Worm (Caenorhabditis elegans) whole organism, late embryonic: ENCODE results near the gene cha-1.
A peak's percentile ranks its signal among the peaks of the same experiment; 100 is the strongest.

ENCODE experiments used
- C08G9.2 ChIP-seq: sonication (generic microtip); optimal IDR thresholded peaks from 2 replicates; lab custom pipeline; 2016; ENCODE audit warnings: mild to moderate bottlenecking, missing genetic modification characterization, moderate library complexity, missing compliant biosample characterization
- K02D7.2 ChIP-seq: sonication (generic microtip); optimal IDR thresholded peaks from 2 replicates; lab custom pipeline; 2017; ENCODE audit warnings: mild to moderate bottlenecking, missing genetic modification characterization, missing compliant biosample characterization
- K09A11.1 ChIP-seq: sonication (generic microtip); optimal IDR thresholded peaks from 2 replicates; lab custom pipeline; 2017; ENCODE audit warnings: antibody characterized with exemption, mild to moderate bottlenecking, missing genetic modification characterization, missing compliant biosample characterization; ENCODE audit not compliant: insufficient read depth
- T23F11.4 ChIP-seq: fragments of 200-800 bp; sonication (Bioruptor generic); optimal IDR thresholded peaks from 2 replicates; lab custom pipeline; 2018; ENCODE audit warnings: mild to moderate bottlenecking, missing genetic modification characterization, missing compliant biosample characterization
- ama-1 ChIP-seq: fragments of 150-350 bp; optimal IDR thresholded peaks from 2 replicates; lab custom pipeline; 2014
- ceh-18 ChIP-seq: sonication (generic microtip); optimal IDR thresholded peaks from 2 replicates; lab custom pipeline; 2016; ENCODE audit warnings: missing genetic modification characterization, missing compliant biosample characterization
- ceh-2 ChIP-seq: sonication (generic microtip); optimal IDR thresholded peaks from 2 replicates; lab custom pipeline; 2016; ENCODE audit warnings: missing genotype, missing genetic modification characterization, missing compliant biosample characterization
- ceh-24 ChIP-seq: sonication (generic microtip); optimal IDR thresholded peaks from 2 replicates; lab custom pipeline; 2016; ENCODE audit warnings: mild to moderate bottlenecking, missing genetic modification characterization, missing compliant biosample characterization
- ceh-45 ChIP-seq: fragments of 200-800 bp; sonication (Bioruptor generic); IDR thresholded peaks from 2 replicates; pipeline ENCODE4 v1.3.6; 2022; ENCODE audit warnings: missing genetic modification reagents, missing genetic modification characterization, missing compliant biosample characterization
- ceh-48 ChIP-seq: sonication (generic microtip); optimal IDR thresholded peaks from 2 replicates; lab custom pipeline; 2016; ENCODE audit warnings: missing genetic modification characterization, inconsistent platforms, missing compliant biosample characterization
- ceh-6 ChIP-seq: fragments of 200-800 bp; sonication (Bioruptor generic); optimal IDR thresholded peaks from 2 replicates; lab custom pipeline; 2018; ENCODE audit warnings: mild to moderate bottlenecking, missing genetic modification characterization, missing compliant biosample characterization
- dmd-4 ChIP-seq: sonication (generic microtip); optimal IDR thresholded peaks from 2 replicates; lab custom pipeline; 2016; ENCODE audit warnings: borderline replicate concordance, missing genetic modification characterization, missing compliant biosample characterization
- elt-2 ChIP-seq: sonication (generic microtip); optimal IDR thresholded peaks from 2 replicates; lab custom pipeline; 2016; ENCODE audit warnings: missing genetic modification reagents, missing genetic modification characterization, missing compliant biosample characterization
- elt-4 ChIP-seq: sonication (generic microtip); optimal IDR thresholded peaks from 2 replicates; lab custom pipeline; 2016; ENCODE audit warnings: missing genetic modification characterization, missing compliant biosample characterization
- fax-1 ChIP-seq: sonication (generic microtip); optimal IDR thresholded peaks from 2 replicates; lab custom pipeline; 2016; ENCODE audit warnings: missing genotype, missing genetic modification characterization, missing compliant biosample characterization
- fkh-10 ChIP-seq: fragments of 150-350 bp; optimal IDR thresholded peaks from 2 replicates; lab custom pipeline; 2014; ENCODE audit warnings: missing biosample characterization, missing genetic modification reagents, missing genetic modification characterization
- fkh-6 ChIP-seq: sonication (generic microtip); optimal IDR thresholded peaks from 2 replicates; lab custom pipeline; 2016; ENCODE audit warnings: missing genetic modification characterization, missing compliant biosample characterization
- gmeb-2 ChIP-seq: sonication (generic microtip); optimal IDR thresholded peaks from 2 replicates; lab custom pipeline; 2016; ENCODE audit warnings: missing genetic modification characterization, inconsistent platforms, missing compliant biosample characterization
- hlh-13 ChIP-seq: fragments of 200-800 bp; sonication (Bioruptor generic); optimal IDR thresholded peaks from 2 replicates; lab custom pipeline; 2018; ENCODE audit warnings: mild to moderate bottlenecking, missing genetic modification characterization, missing compliant biosample characterization
- hlh-15 ChIP-seq: sonication (generic microtip); optimal IDR thresholded peaks from 2 replicates; lab custom pipeline; 2016; ENCODE audit warnings: missing genetic modification characterization, missing compliant biosample characterization
- hlh-6 ChIP-seq: sonication (generic microtip); optimal IDR thresholded peaks from 2 replicates; lab custom pipeline; 2016; ENCODE audit warnings: missing genotype, missing genetic modification characterization, missing compliant biosample characterization
- lin-11 ChIP-seq: fragments of 200-800 bp; sonication (Bioruptor generic); optimal IDR thresholded peaks from 2 replicates; lab custom pipeline; 2018; ENCODE audit warnings: mild to moderate bottlenecking, missing genetic modification characterization, missing compliant biosample characterization
- mec-3 ChIP-seq: sonication (generic microtip); optimal IDR thresholded peaks from 2 replicates; lab custom pipeline; 2016; ENCODE audit warnings: borderline replicate concordance, missing genetic modification characterization, missing compliant biosample characterization
- nhr-232 ChIP-seq: sonication (generic microtip); optimal IDR thresholded peaks from 2 replicates; lab custom pipeline; 2016; ENCODE audit warnings: missing genetic modification characterization, missing compliant biosample characterization
- pag-3 ChIP-seq: sonication (generic microtip); optimal IDR thresholded peaks from 2 replicates; lab custom pipeline; 2016; ENCODE audit warnings: missing compliant biosample characterization, missing genetic modification characterization, borderline replicate concordance
- pqm-1 ChIP-seq: sonication (generic microtip); optimal IDR thresholded peaks from 2 replicates; lab custom pipeline; 2016; ENCODE audit warnings: missing genetic modification characterization, missing compliant biosample characterization
- pros-1 ChIP-seq: fragments of 150-350 bp; optimal IDR thresholded peaks from 2 replicates; lab custom pipeline; 2014; ENCODE audit warnings: missing biosample characterization, missing genetic modification reagents, missing genetic modification characterization
- sox-4 ChIP-seq: sonication (generic microtip); optimal IDR thresholded peaks from 2 replicates; lab custom pipeline; 2017; ENCODE audit warnings: mild to moderate bottlenecking, missing genetic modification characterization, inconsistent platforms, missing compliant biosample characterization
- tbx-2 ChIP-seq: sonication (generic microtip); optimal IDR thresholded peaks from 2 replicates; lab custom pipeline; 2016; ENCODE audit warnings: missing genetic modification characterization, missing compliant biosample characterization
- ttx-3 ChIP-seq: sonication (generic microtip); optimal IDR thresholded peaks from 2 replicates; lab custom pipeline; 2016; ENCODE audit warnings: missing genetic modification reagents, missing genetic modification characterization, missing compliant biosample characterization
- unc-55 ChIP-seq: sonication (generic microtip); optimal IDR thresholded peaks from 2 replicates; lab custom pipeline; 2017; ENCODE audit warnings: missing biosample characterization, missing genetic modification reagents, missing genetic modification characterization
- ztf-16 ChIP-seq: sonication (generic microtip); optimal IDR thresholded peaks from 2 replicates; lab custom pipeline; 2017; ENCODE audit warnings: missing genetic modification characterization, missing compliant biosample characterization

Gene cha-1

DNA sequence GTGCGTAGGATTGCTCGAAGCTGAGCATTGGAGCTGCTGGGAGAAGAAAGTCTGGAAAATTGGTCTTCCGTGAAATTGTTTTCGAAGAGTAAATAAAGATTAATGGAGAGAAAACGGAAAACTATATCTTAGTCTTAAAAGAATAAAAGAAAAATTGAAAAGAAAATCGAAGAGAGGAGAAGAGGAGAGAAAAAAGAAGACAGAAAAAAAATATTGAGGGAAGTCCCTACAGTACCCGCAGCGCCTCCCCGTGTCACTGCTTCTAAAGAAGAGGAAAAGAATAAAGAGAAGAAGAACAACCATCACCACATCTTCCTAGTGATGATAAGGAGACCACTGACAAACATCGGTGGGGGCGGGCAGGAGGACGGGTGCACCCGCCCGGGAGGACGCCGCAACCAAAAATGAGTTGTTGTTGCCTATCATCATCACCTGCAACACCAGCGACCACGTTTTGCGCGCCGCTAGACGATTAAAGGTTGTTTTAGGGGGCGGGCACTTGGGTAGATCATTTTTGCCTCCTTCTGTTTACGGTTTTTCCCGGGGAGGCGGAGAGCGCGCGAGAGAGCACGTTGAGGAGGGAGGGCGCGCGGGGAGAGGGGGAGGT lies 24.2 kb upstream of the cha-1 start, which contains the start of gene CC8.2:
CC8.2 (minus strand) TSS at position 51 of the 607 bp plus-strand sequence.
- TF ChIP-seq ceh-18 (tag; lab: Kevin White, UChicago) (peak; percentile 14), pqm-1 (peak; percentile 2), elt-2 (peak; percentile 51), gmeb-2 (tag; lab: Kevin White, UChicago) (no peak)

- TF ChIP-seq ama-1 (lab: Kevin White, UChicago) (no peak), ceh-18 (tag; lab: Kevin White, UChicago) (peak; percentile 3), unc-55 (peak; percentile 10)
Measured at ce11 chrIV:3647551-3647950, 23.1 kb upstream of the cha-1 start.

DNA sequence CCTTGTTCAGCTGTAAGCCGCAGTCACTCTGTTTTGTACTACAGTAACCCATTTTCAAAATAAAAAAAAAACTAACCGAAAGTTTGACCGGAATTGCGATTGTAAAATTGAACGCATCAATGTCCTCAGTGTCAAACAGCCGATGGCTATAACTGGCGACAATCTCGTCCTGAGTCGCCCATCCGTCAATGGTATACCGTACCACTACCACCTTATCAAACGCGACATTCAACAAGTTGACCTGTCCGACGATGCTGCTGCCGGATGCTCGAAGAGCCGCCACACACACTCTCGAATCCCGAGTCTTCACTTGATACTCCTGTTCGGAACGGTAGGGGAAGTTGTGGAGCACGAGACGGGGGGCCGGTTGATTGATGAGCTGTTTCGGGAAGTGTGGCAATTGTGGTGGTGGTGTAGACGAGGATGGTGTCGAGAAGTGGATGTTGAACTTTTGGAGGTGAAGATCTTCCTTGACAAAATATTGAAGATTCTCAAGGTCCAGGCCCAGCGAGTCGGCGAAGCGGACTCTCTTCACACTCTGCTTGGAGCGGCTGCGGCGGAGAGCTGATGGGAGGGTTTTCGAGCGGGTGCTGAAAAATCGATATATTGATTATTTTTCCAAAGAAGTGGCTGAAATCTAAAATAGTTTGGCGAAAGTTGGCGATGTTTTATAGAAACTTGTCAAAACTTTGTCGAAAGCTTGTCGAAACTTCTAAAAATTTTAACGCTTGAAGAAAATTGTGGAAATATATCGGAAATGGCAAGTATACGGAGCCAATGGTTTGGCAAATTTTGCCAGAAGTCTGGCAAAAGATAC lies 22.0 kb upstream of the cha-1 start:
- TF ChIP-seq ceh-2 (tag; lab: Kevin White, UChicago), result no peak
- TF ChIP-seq fkh-10 (GFP tag; lab: Kevin White, UChicago), result no peak
- no peak for TF ChIP-seq hlh-15
- TF ChIP-seq ceh-24, result no peak
- TF ChIP-seq ttx-3 (tag; lab: Kevin White, UChicago), result no peak
- peak; percentile 60 for TF ChIP-seq elt-4 (tag; lab: Kevin White, UChicago)
- TF ChIP-seq, all 69 proteins: peak for 1

ce11 chrIV:3645487-3645886 lies 21.0 kb upstream of the cha-1 start:
- no peak for TF ChIP-seq ceh-45
- TF ChIP-seq elt-4 (tag; lab: Kevin White, UChicago), result no peak
- TF ChIP-seq T23F11.4 (GFP tag; lab: Kevin White, UChicago), result no peak
- TF ChIP-seq elt-2, result no peak
- TF ChIP-seq hlh-6 (tag; lab: Kevin White, UChicago), result no peak
- no peak for TF ChIP-seq sox-4 (tag; lab: Kevin White, UChicago)
- TF ChIP-seq ztf-16 (tag; lab: Kevin White, UChicago), result no peak
- TF ChIP-seq dmd-4, result no peak
- TF ChIP-seq, all 69 proteins: peak for 0

ce11 chrIV:3644863-3645378 lies 20.4 kb upstream of the cha-1 start:
- TF ChIP-seq lin-11 (tag; lab: Kevin White, UChicago) (no peak), pros-1 (tag; lab: Kevin White, UChicago) (no peak), C08G9.2 (tag; lab: Kevin White, UChicago) (no peak), tbx-2 (tag; lab: Kevin White, UChicago) (no peak), K09A11.1 (tag; lab: Kevin White, UChicago) (no peak), T23F11.4 (GFP tag; lab: Kevin White, UChicago) (no peak), gmeb-2 (tag; lab: Kevin White, UChicago) (no peak), K02D7.2 (tag; lab: Kevin White, UChicago) (no peak), elt-4 (tag; lab: Kevin White, UChicago) (no peak), mec-3 (no peak), fkh-10 (GFP tag; lab: Kevin White, UChicago) (no peak), pqm-1 (no peak), fax-1 (tag; lab: Kevin White, UChicago) (no peak)

- TF ChIP-seq sox-4 (tag; lab: Kevin White, UChicago) (no peak), ceh-48 (tag; lab: Kevin White, UChicago) (no peak), nhr-232 (no peak), C08G9.2 (tag; lab: Kevin White, UChicago) (no peak), hlh-13 (GFP tag; lab: Kevin White, UChicago) (no peak), pag-3 (no peak), fkh-6 (tag; lab: Kevin White, UChicago) (no peak), ceh-6 (GFP tag; lab: Kevin White, UChicago) (no peak), hlh-15 (no peak)
Measured at ce11 chrIV:3642189-3642588, 17.7 kb upstream of the cha-1 start, which contains the start of gene CC8.3. Gene CC8.3, minus strand, starts transcription at chrIV:3642289.
